Worm (Caenorhabditis elegans) whole organism, midembryonic: ENCODE results near the gene ZK688.7.

Source experiments
- T22C8.4 ChIP-seq: fragments of 200-800 bp; sonication (Bioruptor generic); IDR thresholded peaks from 2 replicates; pipeline ENCODE4 v1.3.6; 2022; ENCODE audit warnings: missing genetic modification characterization, missing compliant biosample characterization
- cog-1 ChIP-seq: sonication (generic microtip); optimal IDR thresholded peaks from 2 replicates; lab custom pipeline; 2016; ENCODE audit warnings: missing genetic modification characterization, missing compliant biosample characterization
- flt-1 ChIP-seq: fragments of 200-800 bp; sonication (Bioruptor generic); IDR thresholded peaks from 2 replicates; pipeline ENCODE4 v1.3.6; 2022; ENCODE audit warnings: missing genetic modification characterization, missing compliant biosample characterization
- klf-2 ChIP-seq: fragments of 200-800 bp; sonication (Bioruptor generic); conservative IDR thresholded peaks from 2 replicates; pipeline ENCODE4 v1.3.6; 2022; ENCODE audit warnings: missing genetic modification reagents, missing genetic modification characterization, missing compliant biosample characterization
- med-1 ChIP-seq: sonication (generic microtip); optimal IDR thresholded peaks from 2 replicates; lab custom pipeline; 2017; ENCODE audit warnings: missing genetic modification characterization, mild to moderate bottlenecking, missing compliant biosample characterization, antibody characterized with exemption, missing genetic modification reagents; ENCODE audit not compliant: insufficient read depth
- ref-1 ChIP-seq: fragments of 200-800 bp; sonication (Bioruptor generic); conservative IDR thresholded peaks from 2 replicates; pipeline ENCODE4 v1.3.6; 2022; ENCODE audit warnings: missing genetic modification reagents, missing genetic modification characterization, missing compliant biosample characterization
- tab-1 ChIP-seq: fragments of 200-800 bp; sonication (Bioruptor generic); IDR thresholded peaks from 2 replicates; pipeline ENCODE4 v1.3.6; 2022; ENCODE audit warnings: missing genetic modification characterization, missing compliant biosample characterization
- ztf-23 ChIP-seq: fragments of 200-800 bp; sonication (Bioruptor generic); IDR thresholded peaks from 2 replicates; pipeline ENCODE4 v1.3.6; 2022; ENCODE audit warnings: missing genetic modification reagents, missing genetic modification characterization, missing compliant biosample characterization
- ztf-29 ChIP-seq: fragments of 200-800 bp; sonication (Bioruptor generic); IDR thresholded peaks from 2 replicates; pipeline ENCODE4 v1.3.6; 2022; ENCODE audit warnings: missing genetic modification reagents, missing genetic modification characterization, missing compliant biosample characterization

The ZK688.7 gene

DNA sequence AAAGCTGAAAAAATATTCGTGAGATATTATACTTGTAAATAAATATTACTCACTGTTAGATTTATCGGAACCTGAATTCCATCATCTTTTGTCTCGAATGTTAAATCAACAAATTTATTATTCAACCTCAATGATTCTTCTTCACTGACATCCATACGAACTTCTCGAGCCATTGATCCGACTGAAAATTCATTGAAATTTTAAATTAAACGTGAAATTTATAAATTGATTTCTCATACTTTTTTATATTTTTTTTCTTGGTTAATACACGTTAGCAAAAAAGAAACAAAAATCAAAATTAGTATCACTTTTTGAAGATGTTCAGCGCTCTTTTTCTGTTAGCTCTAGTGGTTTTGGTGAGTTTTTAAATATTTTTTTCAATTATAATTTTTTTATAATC is 8.4 kb upstream of the ZK688.7 start, which contains the start of gene C29E4.14:
Gene C29E4.14 (plus strand): TSS at position 301 of the 400 bp plus-strand sequence.
- no peak for TF ChIP-seq cog-1 (tag; lab: Kevin White, UChicago)

DNA sequence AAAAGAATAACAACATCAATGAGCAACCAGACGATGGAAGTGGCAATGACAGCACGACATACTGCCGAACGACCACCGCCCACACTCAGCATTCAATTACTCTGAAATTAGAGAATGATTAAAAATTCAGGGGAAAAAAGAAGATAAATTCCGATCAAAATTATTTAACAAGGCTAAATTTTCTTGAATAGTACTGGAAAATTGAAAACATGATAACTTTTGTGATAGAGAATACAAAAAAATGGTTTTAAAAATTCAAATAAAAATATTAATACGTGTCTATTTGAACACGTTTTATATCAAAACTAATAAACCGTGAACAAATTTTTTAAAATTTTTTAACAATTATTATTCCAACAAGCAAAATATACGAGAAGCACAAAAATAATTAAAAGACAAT is 6.2 kb upstream of the ZK688.7 start, which contains the start of gene gly-3:
Gene gly-3 (minus strand): TSS at position 101 of the 400 bp plus-strand sequence.
- TF ChIP-seq ref-1 (GFP tag; lab: Robert Waterston, UW): no peak

DNA sequence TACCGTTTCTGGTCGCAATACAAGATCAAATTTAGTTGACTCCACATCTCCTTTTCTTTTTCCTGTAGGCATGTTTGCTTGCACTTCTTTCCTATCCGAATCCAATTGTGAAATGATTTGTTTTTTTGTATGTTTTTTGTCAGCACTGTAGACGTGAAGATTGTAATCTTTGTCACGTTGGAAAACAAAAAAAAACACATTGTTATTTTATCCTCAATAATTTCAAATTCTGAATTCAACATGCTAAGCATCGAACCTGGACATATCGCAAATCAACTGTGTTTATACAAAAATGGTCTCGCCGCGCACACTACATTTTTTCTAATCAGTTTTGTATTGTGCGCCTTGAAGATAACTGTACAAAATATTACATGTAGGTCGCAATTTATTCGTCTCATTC is 2.1 kb upstream of the ZK688.7 start, which contains the start of gene ZK688.12:
Gene ZK688.12 (minus strand): TSS at position 101 of the 400 bp plus-strand sequence.
- TF ChIP-seq klf-2 (GFP tag; lab: Robert Waterston, UW) (no peak), cog-1 (tag; lab: Kevin White, UChicago) (no peak), ztf-29 (GFP tag; lab: Robert Waterston, UW) (no peak), ztf-23 (GFP tag; lab: Robert Waterston, UW) (no peak), ref-1 (GFP tag; lab: Robert Waterston, UW) (no peak), med-1 (GFP tag; lab: Kevin White, UChicago) (no peak), flt-1 (no peak), tab-1 (GFP tag; lab: Robert Waterston, UW) (no peak), T22C8.4 (no peak)

DNA sequence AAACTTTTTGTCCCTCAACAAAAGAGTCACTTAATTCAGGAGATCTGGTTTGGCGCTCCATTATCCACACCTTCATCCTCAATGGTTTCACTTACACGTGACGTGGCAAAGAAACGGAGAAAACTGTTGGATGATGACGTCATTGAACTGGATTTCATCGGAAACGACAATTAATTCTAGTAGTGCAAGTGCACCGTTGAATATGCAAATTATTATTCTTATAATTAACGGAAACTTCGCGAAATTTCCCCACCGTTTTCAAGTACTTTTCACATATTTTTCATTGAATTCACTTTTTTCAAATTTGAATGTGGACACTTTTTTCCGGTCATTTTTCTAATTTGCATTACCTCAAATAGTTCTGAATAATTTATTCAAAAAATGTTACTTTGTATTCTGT is 2.2 kb downstream of the ZK688.7 start, which contains the start of gene ZK688.1:
Gene ZK688.1 (plus strand): TSS at position 301 of the 400 bp plus-strand sequence.
- TF ChIP-seq klf-2 (GFP tag; lab: Robert Waterston, UW) (no peak), flt-1 (no peak), med-1 (GFP tag; lab: Kevin White, UChicago) (no peak), tab-1 (GFP tag; lab: Robert Waterston, UW) (no peak), cog-1 (tag; lab: Kevin White, UChicago) (no peak), ztf-23 (GFP tag; lab: Robert Waterston, UW) (no peak), ref-1 (GFP tag; lab: Robert Waterston, UW) (no peak), T22C8.4 (no peak), ztf-29 (GFP tag; lab: Robert Waterston, UW) (no peak)

- TF ChIP-seq tab-1 (GFP tag; lab: Robert Waterston, UW) (no peak), ref-1 (GFP tag; lab: Robert Waterston, UW) (no peak), ztf-23 (GFP tag; lab: Robert Waterston, UW) (no peak), cog-1 (tag; lab: Kevin White, UChicago) (no peak), ztf-29 (GFP tag; lab: Robert Waterston, UW) (no peak), klf-2 (GFP tag; lab: Robert Waterston, UW) (no peak), T22C8.4 (no peak), flt-1 (no peak), med-1 (GFP tag; lab: Kevin White, UChicago) (no peak)
Observed at ce11 chrIII:7907515-7907914, 3.9 kb downstream of the ZK688.7 start, which contains the start of gene pcp-5. pcp-5 (minus strand) TSS chrIII:7907615.

ce11 chrIII:7903427-7903826 is 8.0 kb downstream of the ZK688.7 start:
- TF ChIP-seq flt-1 (no peak), klf-2 (GFP tag; lab: Robert Waterston, UW) (no peak), T22C8.4 (no peak), ref-1 (GFP tag; lab: Robert Waterston, UW) (no peak), ztf-29 (GFP tag; lab: Robert Waterston, UW) (no peak), med-1 (GFP tag; lab: Kevin White, UChicago) (no peak), ztf-23 (GFP tag; lab: Robert Waterston, UW) (no peak), cog-1 (tag; lab: Kevin White, UChicago) (no peak), tab-1 (GFP tag; lab: Robert Waterston, UW) (no peak)

DNA sequence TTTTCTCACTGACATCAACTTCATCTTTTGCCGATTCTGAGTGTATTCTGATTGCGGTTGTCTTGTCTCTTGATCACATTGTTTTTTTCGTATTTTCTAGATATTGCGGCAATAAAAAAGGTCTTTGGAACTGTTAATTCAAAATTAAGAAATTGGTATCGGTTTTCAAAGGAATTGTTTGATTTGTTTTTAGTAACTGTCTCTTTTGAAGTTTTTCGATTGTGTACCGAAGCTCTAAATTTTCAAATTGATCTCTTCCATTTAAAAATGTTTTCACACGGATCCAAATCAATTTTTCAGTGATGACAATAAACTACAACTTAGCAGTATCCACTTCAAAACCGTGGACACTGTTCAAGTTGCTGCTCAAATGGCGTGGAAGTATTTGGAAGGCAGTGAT is 10.7 kb downstream of the ZK688.7 start, which contains the start of gene best-24:
Gene best-24 (plus strand): TSS at position 301 of the 400 bp plus-strand sequence.
- TF ChIP-seq klf-2 (GFP tag; lab: Robert Waterston, UW) (no peak), flt-1 (no peak), ref-1 (GFP tag; lab: Robert Waterston, UW) (no peak), tab-1 (GFP tag; lab: Robert Waterston, UW) (no peak), T22C8.4 (no peak), med-1 (GFP tag; lab: Kevin White, UChicago) (no peak), ztf-29 (GFP tag; lab: Robert Waterston, UW) (no peak), ztf-23 (GFP tag; lab: Robert Waterston, UW) (no peak), cog-1 (tag; lab: Kevin White, UChicago) (no peak)

DNA sequence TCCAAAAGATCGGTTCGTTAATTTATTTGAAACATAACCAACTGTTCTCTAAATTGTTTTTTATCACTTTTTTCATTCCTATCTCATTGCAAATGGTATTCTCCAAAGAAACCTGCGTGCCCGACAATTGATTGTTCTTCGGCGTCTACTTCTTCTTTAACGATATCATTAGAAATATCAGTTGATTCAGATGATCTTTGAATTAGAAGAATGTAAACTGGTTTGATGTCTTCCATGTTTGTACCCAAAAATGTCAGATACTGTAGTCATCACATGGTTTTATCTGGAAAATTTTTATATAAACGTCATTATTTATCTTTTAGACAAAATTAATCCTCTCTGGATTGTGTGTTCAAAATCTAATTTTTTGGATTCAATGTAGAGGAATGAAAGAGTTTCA is 13.7 kb downstream of the ZK688.7 start:
- TF ChIP-seq flt-1 (no peak), cog-1 (tag; lab: Kevin White, UChicago) (no peak), ref-1 (GFP tag; lab: Robert Waterston, UW) (no peak), T22C8.4 (no peak), tab-1 (GFP tag; lab: Robert Waterston, UW) (no peak), klf-2 (GFP tag; lab: Robert Waterston, UW) (no peak), ztf-29 (GFP tag; lab: Robert Waterston, UW) (no peak), ztf-23 (GFP tag; lab: Robert Waterston, UW) (no peak), med-1 (GFP tag; lab: Kevin White, UChicago) (no peak)

DNA sequence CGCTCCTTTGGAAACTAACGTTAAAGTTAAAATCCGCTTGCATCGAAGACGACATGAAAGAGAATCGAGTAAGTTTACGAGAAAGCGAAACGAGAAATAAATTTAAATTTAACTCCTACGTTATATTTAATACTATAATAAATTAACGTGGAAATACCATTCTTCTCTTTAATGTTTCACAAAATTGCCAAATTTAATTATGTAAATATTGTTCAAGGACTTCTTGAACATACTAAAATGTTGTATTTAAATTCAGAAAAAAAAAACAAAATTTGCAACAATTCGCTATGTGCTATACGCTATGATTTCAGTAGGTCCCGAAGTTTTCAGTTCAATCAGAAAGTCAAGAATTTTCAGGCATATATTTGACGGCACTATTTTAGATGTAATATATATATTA is 14.5 kb downstream of the ZK688.7 start, which contains the start of gene ZK688.10:
Gene ZK688.10 (minus strand): TSS at position 101 of the 400 bp plus-strand sequence.
- no peak for TF ChIP-seq ztf-23 (GFP tag; lab: Robert Waterston, UW)
- no peak for TF ChIP-seq ref-1 (GFP tag; lab: Robert Waterston, UW)
- no peak for TF ChIP-seq cog-1 (tag; lab: Kevin White, UChicago)
- no peak for TF ChIP-seq T22C8.4
- TF ChIP-seq med-1 (GFP tag; lab: Kevin White, UChicago): no peak
- TF ChIP-seq klf-2 (GFP tag; lab: Robert Waterston, UW): no peak
- no peak for TF ChIP-seq tab-1 (GFP tag; lab: Robert Waterston, UW)
- no peak for TF ChIP-seq ztf-29 (GFP tag; lab: Robert Waterston, UW)
- TF ChIP-seq flt-1: no peak
